Worm (Caenorhabditis elegans): ENCODE measurements around the gene clec-256.

ce11 chrV:18772761-18773160 is 1.3 kb downstream of the clec-256 start, which contains the start of gene clec-257:
- TF ChIP-seq nhr-12 (tag; optimal IDR thresholded peaks at IDR 0.05) = no peak
- TF ChIP-seq unc-62 (GFP tag; optimal IDR thresholded peaks at IDR 0.05) = no peak
- TF ChIP-seq ceh-83 (GFP tag; optimal IDR thresholded peaks at IDR 0.05) = no peak
- no peak for TF ChIP-seq snpc-4 (tag; optimal IDR thresholded peaks at IDR 0.05)
- TF ChIP-seq ztf-11 (tag; optimal IDR thresholded peaks at IDR 0.05) = no peak
- TF ChIP-seq cnd-1 (tag; optimal IDR thresholded peaks at IDR 0.05) = no peak
- no peak for TF ChIP-seq nhr-2 (tag; optimal IDR thresholded peaks at IDR 0.05)
- no peak for TF ChIP-seq nhr-28 (tag; optimal IDR thresholded peaks at IDR 0.05)
- TF ChIP-seq flh-1 (GFP tag; optimal IDR thresholded peaks at IDR 0.05) = no peak
- TF ChIP-seq lin-13 (tag; optimal IDR thresholded peaks at IDR 0.05) = no peak
- no peak for TF ChIP-seq unc-39 (tag; optimal IDR thresholded peaks at IDR 0.05)
- TF ChIP-seq nhr-237 (tag; optimal IDR thresholded peaks at IDR 0.05) = no peak
- TF ChIP-seq mep-1 (tag; optimal IDR thresholded peaks at IDR 0.05) = no peak
